Worm (Caenorhabditis elegans): Measurements from ENCODE around the gene Y46H3C.7.
"Not testable (repeated sequence)": the region's sequence is repeated elsewhere in the genome, so short reads cannot be mapped to it uniquely, and the experiment has no call there.

Gene Y46H3C.7

DNA sequence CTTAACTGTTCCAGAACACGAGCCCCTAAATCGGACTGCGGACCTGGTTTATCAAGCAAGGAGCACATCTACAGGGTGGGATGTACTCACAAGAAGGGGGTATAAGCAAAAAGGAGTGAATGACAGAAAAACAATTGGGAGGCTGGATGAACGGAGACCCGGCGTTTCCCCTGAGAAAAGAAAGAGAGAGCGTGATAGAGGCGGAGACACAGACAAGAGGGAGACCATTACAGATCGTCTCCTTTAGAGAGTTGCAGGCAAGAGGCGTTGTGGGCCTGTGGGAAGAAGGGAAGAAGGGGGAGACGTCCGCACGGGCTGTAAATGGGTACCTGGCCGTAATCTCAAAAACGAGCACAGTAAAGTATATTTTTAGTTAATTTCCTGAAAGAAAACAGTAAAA, at the start of gene Y46H3C.7:
TSS of gene Y46H3C.7 (minus strand) at position 147 of the 400 bp plus-strand sequence.
- TF ChIP-seq sea-2 (GFP tag; optimal IDR thresholded peaks at IDR 0.05); fkh-10 (GFP tag; optimal IDR thresholded peaks at IDR 0.05); ztf-4 (tag; optimal IDR thresholded peaks at IDR 0.05): not testable (repeated sequence)

- TF ChIP-seq ama-1 (optimal IDR thresholded peaks at IDR 0.05) (no peak), fkh-2 (tag; optimal IDR thresholded peaks at IDR 0.05) (no peak), mdl-1 (tag; optimal IDR thresholded peaks at IDR 0.05) (no peak), R02D3.7 (tag; optimal IDR thresholded peaks at IDR 0.05) (peak; percentile 23), ztf-4 (tag; optimal IDR thresholded peaks at IDR 0.05) (no peak), egl-5 (tag; optimal IDR thresholded peaks at IDR 0.05) (peak; percentile 70), nhr-67 (tag; optimal IDR thresholded peaks at IDR 0.05) (no peak), pqm-1 (tag; optimal IDR thresholded peaks at IDR 0.05) (peak; percentile 95), lin-15B (tag; optimal IDR thresholded peaks at IDR 0.05) (peak; percentile 27), tbx-2 (tag; optimal IDR thresholded peaks at IDR 0.05) (no peak), nhr-237 (tag; optimal IDR thresholded peaks at IDR 0.05) (no peak), elt-1 (tag; optimal IDR thresholded peaks at IDR 0.05) (no peak), unc-62 (GFP tag; optimal IDR thresholded peaks at IDR 0.05) (no peak), ZK546.5 (tag; optimal IDR thresholded peaks at IDR 0.05) (no peak), jun-1 (tag; optimal IDR thresholded peaks at IDR 0.05) (no peak), ceh-16 (tag; optimal IDR thresholded peaks at IDR 0.05) (no peak), lin-39 (tag; optimal IDR thresholded peaks at IDR 0.05) (peak; percentile 20), nhr-11 (tag; optimal IDR thresholded peaks at IDR 0.05) (no peak), pha-4 (tag; optimal IDR thresholded peaks at IDR 0.05) (peak; percentile 87), lsy-12 (tag; optimal IDR thresholded peaks at IDR 0.05) (no peak), egl-27 (tag; optimal IDR thresholded peaks at IDR 0.05) (no peak), ceh-28 (tag; optimal IDR thresholded peaks at IDR 0.05) (peak; percentile 81), nhr-76 (tag; optimal IDR thresholded peaks at IDR 0.05) (no peak), nhr-23 (tag; optimal IDR thresholded peaks at IDR 0.05) (no peak), skn-1 (tag; optimal IDR thresholded peaks at IDR 0.05) (no peak), hmg-11 (tag; optimal IDR thresholded peaks at IDR 0.05) (peak; percentile 47), ceh-82 (tag; optimal IDR thresholded peaks at IDR 0.05) (no peak), eor-1 (tag; optimal IDR thresholded peaks at IDR 0.05) (no peak), sea-2 (GFP tag; optimal IDR thresholded peaks at IDR 0.05) (no peak), aly-2 (tag; optimal IDR thresholded peaks at IDR 0.05) (no peak), ceh-9 (tag; optimal IDR thresholded peaks at IDR 0.05) (no peak), nfya-1 (tag; optimal IDR thresholded peaks at IDR 0.05; ENCODE audit: insufficient read depth) (peak; percentile 79), nhr-43 (tag; optimal IDR thresholded peaks at IDR 0.05; ENCODE audit: poor library complexity, severe bottlenecking) (peak; percentile 35), zag-1 (tag; optimal IDR thresholded peaks at IDR 0.05) (no peak), snpc-4 (tag; optimal IDR thresholded peaks at IDR 0.05) (no peak), ztf-11 (tag; optimal IDR thresholded peaks at IDR 0.05) (no peak), nhr-12 (tag; optimal IDR thresholded peaks at IDR 0.05) (no peak), daf-12 (tag; optimal IDR thresholded peaks at IDR 0.05) (no peak), fos-1 (tag; optimal IDR thresholded peaks at IDR 0.05) (no peak), nhr-28 (tag; optimal IDR thresholded peaks at IDR 0.05) (no peak), elt-2 (tag; optimal IDR thresholded peaks at IDR 0.05) (peak; percentile 93), nhr-25 (tag; optimal IDR thresholded peaks at IDR 0.05) (peak; percentile 72), mml-1 (tag; optimal IDR thresholded peaks at IDR 0.05) (no peak), unc-39 (tag; optimal IDR thresholded peaks at IDR 0.05) (no peak), fkh-10 (GFP tag; optimal IDR thresholded peaks at IDR 0.05) (no peak), elt-3 (tag; optimal IDR thresholded peaks at IDR 0.05) (no peak), nhr-77 (tag; optimal IDR thresholded peaks at IDR 0.05) (no peak)
Observed at ce11 chrV:1743205-1743870, 49.5 kb upstream of the Y46H3C.7 start, which contains the start of gene nhr-256. Gene nhr-256 (plus strand): TSS chrV:1743771.

All from whole organism, L3 larva.